Worm (Caenorhabditis elegans) whole organism, L2 larva: ENCODE results near the gene tbc-18.

ENCODE experiments used
- ama-1 ChIP-seq: fragments of 150-350 bp; optimal IDR thresholded peaks from 2 replicates; lab custom pipeline; 2018; ENCODE audit warnings: inconsistent platforms
- blmp-1 ChIP-seq: sonication (generic microtip); optimal IDR thresholded peaks from 2 replicates; lab custom pipeline; 2017; ENCODE audit warnings: missing genetic modification characterization, mild to moderate bottlenecking, missing compliant biosample characterization, antibody characterized with exemption, moderate library complexity; ENCODE audit not compliant: insufficient read depth
- elt-3 ChIP-seq: sonication (generic microtip); optimal IDR thresholded peaks from 2 replicates; lab custom pipeline; 2017; ENCODE audit warnings: missing biosample characterization, missing genetic modification characterization
- lin-13 ChIP-seq: fragments of 150-350 bp; optimal IDR thresholded peaks from 2 replicates; lab custom pipeline; 2014; ENCODE audit warnings: missing biosample characterization, missing genetic modification reagents, missing genetic modification characterization
- mdl-1 ChIP-seq, 2 experiments: fragments of 150-350 bp in 1 of 2; sonication (generic microtip) in 1 of 2; optimal IDR thresholded peaks; 2 replicates each; lab custom pipeline; 2017; ENCODE audit warnings: missing biosample characterization in 2 of 2, missing genetic modification characterization in 2 of 2
- nhr-11 ChIP-seq: fragments of 150-350 bp; optimal IDR thresholded peaks from 2 replicates; lab custom pipeline; 2014; ENCODE audit warnings: missing biosample characterization, missing genetic modification characterization
- nhr-25 ChIP-seq: fragments of 150-350 bp; sonication (generic microtip); optimal IDR thresholded peaks from 3 replicates; lab custom pipeline; 2014; ENCODE audit warnings: missing biosample characterization, missing genetic modification characterization
- skn-1 ChIP-seq: sonication (generic microtip); optimal IDR thresholded peaks from 2 replicates; lab custom pipeline; 2017; ENCODE audit warnings: missing biosample characterization, missing genetic modification characterization
- sma-3 ChIP-seq: sonication (generic microtip); optimal IDR thresholded peaks from 2 replicates; lab custom pipeline; 2016; ENCODE audit warnings: missing genetic modification reagents, missing genetic modification characterization, missing compliant biosample characterization
- snpc-4 ChIP-seq: fragments of 150-350 bp; optimal IDR thresholded peaks from 2 replicates; lab custom pipeline; 2014; ENCODE audit warnings: missing biosample characterization, missing genetic modification characterization
- unc-55 ChIP-seq: fragments of 150-350 bp; sonication (generic microtip); optimal IDR thresholded peaks from 3 replicates; lab custom pipeline; 2014; ENCODE audit warnings: missing biosample characterization, missing genetic modification reagents, missing genetic modification characterization
- unc-62 ChIP-seq: fragments of 150-350 bp; optimal IDR thresholded peaks from 2 replicates; lab custom pipeline; 2014; ENCODE audit warnings: missing biosample characterization, missing genetic modification reagents, missing genetic modification characterization
- zag-1 ChIP-seq: fragments of 150-350 bp; optimal IDR thresholded peaks from 2 replicates; lab custom pipeline; 2014; ENCODE audit warnings: missing biosample characterization, missing genetic modification characterization

DNA sequence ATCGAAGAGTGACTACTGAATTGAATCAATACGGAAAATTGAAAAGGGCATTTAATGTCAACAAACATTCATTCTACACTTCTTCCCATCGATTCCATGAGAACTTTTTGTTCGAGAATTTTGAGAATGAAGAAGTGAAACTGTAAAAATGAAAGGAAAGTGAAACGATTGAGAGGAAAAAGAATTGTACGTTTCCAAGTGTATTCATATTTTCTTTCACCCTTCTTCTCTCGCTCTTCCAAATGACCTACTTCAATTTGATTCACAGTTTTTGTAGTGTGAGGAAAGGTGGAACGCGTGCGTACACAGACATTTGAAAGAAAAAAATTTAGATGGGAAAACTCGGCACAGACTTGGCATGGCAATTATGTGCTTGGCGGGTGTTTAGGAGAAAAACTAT, 45.9 kb downstream of the tbc-18 start:
- no peak for TF ChIP-seq unc-55 (GFP tag; lab: Kevin White, UChicago)
- no peak for TF ChIP-seq zag-1 (tag; lab: Kevin White, UChicago)
- no peak for TF ChIP-seq ama-1 (lab: Kevin White, UChicago)
- TF ChIP-seq skn-1 (tag; lab: Kevin White, UChicago): no peak
- no peak for TF ChIP-seq snpc-4 (tag; lab: Kevin White, UChicago)
- TF ChIP-seq lin-13: no peak
- no peak for TF ChIP-seq elt-3 (tag; lab: Kevin White, UChicago)
- TF ChIP-seq unc-62 (GFP tag; lab: Kevin White, UChicago): no peak
- no peak for TF ChIP-seq nhr-25 (tag; lab: Kevin White, UChicago)
- no peak for TF ChIP-seq mdl-1 (tag; optimal IDR thresholded peaks at IDR 0.05; lab: Kevin White, UChicago)
- no peak for TF ChIP-seq blmp-1 (tag; lab: Kevin White, UChicago)
- TF ChIP-seq nhr-11 (tag; lab: Kevin White, UChicago): no peak
- no peak for TF ChIP-seq sma-3 (GFP tag; lab: Kevin White, UChicago)
